Worm (Caenorhabditis elegans) whole organism, L1 larva: Measurements from ENCODE around the gene C44B9.3.

Experiments used
- aly-2 ChIP-seq: fragments of 150-350 bp; optimal IDR thresholded peaks from 2 replicates; lab custom pipeline; 2014; ENCODE audit warnings: missing biosample characterization, missing genetic modification characterization
- nhr-237 ChIP-seq: fragments of 150-350 bp; optimal IDR thresholded peaks from 2 replicates; lab custom pipeline; 2014; ENCODE audit warnings: missing biosample characterization, missing genetic modification characterization
- nhr-28 ChIP-seq: fragments of 150-350 bp; optimal IDR thresholded peaks from 2 replicates; lab custom pipeline; 2014; ENCODE audit warnings: missing biosample characterization, missing genetic modification characterization
- tbx-2 ChIP-seq: sonication (generic microtip); optimal IDR thresholded peaks from 2 replicates; lab custom pipeline; 2016; ENCODE audit warnings: missing genetic modification characterization, missing compliant biosample characterization
- unc-98 ChIP-seq: fragments of 200-800 bp; sonication (Bioruptor generic); IDR thresholded peaks from 2 replicates; pipeline ENCODE4 v1.3.6; 2022; ENCODE audit warnings: missing genetic modification characterization, missing compliant biosample characterization

DNA sequence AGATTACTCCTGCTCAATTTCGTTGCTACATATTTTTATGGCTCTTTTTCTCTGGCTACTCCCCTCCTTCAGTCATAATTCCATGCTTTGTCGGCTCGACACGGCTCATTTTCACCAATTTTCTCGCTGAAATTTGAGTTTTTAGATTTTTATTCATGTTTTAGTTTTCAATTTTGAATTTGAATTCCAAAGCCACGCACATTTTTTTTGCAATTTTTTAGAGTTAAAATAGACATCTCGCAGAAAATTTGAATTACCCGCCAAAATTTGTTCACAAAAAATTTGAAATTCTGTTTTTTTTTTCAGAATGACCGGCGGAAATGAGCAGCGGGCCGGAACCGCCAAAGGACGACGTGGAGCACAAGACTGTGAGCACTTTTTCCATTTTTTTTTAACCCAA lies 22.4 kb upstream of the C44B9.3 start, which contains the start of gene unc-119:
- TF ChIP-seq unc-98 (GFP tag; lab: Robert Waterston, UW), result no peak
- no peak for TF ChIP-seq nhr-28
- TF ChIP-seq nhr-237 (tag; lab: Kevin White, UChicago), result no peak
- no peak for TF ChIP-seq tbx-2 (tag; lab: Kevin White, UChicago)
- TF ChIP-seq aly-2 (tag; lab: Kevin White, UChicago), result no peak
